Fruit fly (Drosophila melanogaster): ENCODE measurements around the gene BobA.
A peak's percentile ranks its signal among the peaks of the same experiment; 100 is the strongest.

Gene BobA

DNA sequence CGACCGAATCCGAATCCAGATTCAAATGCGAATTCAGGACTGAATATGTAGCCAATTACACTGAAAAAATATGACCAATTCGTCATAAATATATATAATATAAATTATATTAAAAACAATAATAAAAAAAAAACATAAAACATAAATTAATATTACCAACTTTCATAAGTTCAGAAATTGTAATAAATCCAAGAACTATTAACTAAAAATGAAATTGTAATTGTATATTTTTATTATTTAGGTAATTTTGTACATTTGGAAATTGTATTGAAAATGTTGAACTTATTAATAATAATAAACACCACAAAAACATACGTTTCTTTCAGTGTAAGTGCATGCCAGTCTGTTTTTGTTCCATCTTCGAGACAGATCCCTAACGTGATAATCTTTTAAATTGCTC is 15.1 kb upstream of the BobA start (continued):
- TF ChIP-seq CG4820 (GFP tag; optimal IDR thresholded peaks at IDR 0.05) = no peak
- no peak for TF ChIP-seq Lhr (GFP tag; optimal IDR thresholded peaks at IDR 0.05)
- TF ChIP-seq CG6765 (GFP tag; optimal IDR thresholded peaks at IDR 0.05) = no peak
- TF ChIP-seq bowl (GFP tag; IDR thresholded peaks at IDR 0.05) = no peak
- no peak for TF ChIP-seq twi (tag; optimal IDR thresholded peaks at IDR 0.05)
- TF ChIP-seq az2 (GFP tag; optimal IDR thresholded peaks at IDR 0.05) = peak; percentile 17
- no peak for TF ChIP-seq Sry-δ (GFP tag; optimal IDR thresholded peaks at IDR 0.05)
- TF ChIP-seq CG9609 (GFP tag; optimal IDR thresholded peaks at IDR 0.05) = no peak
- TF ChIP-seq CG12391 (tag; optimal IDR thresholded peaks at IDR 0.05) = peak; percentile 55
- peak; percentile 30 for TF ChIP-seq Chrac-16 (GFP tag; optimal IDR thresholded peaks at IDR 0.05)
- TF ChIP-seq sens (GFP tag) = peak; percentile 54
- no peak for TF ChIP-seq Nf-YC (tag; optimal IDR thresholded peaks at IDR 0.05)
- peak; percentile 81 for TF ChIP-seq CG10979 (tag; optimal IDR thresholded peaks at IDR 0.05)
- no peak for TF ChIP-seq btn (GFP tag; optimal IDR thresholded peaks at IDR 0.05)
- TF ChIP-seq CG32767 (GFP tag; IDR thresholded peaks at IDR 0.05) = no peak
- TF ChIP-seq Atf3 (GFP tag; optimal IDR thresholded peaks at IDR 0.05) = no peak
- no peak for TF ChIP-seq CG3838 (GFP tag; optimal IDR thresholded peaks at IDR 0.05)
- peak; percentile 45; the same call in 1 of the 3 replicates for TF ChIP-seq CG11695 (GFP tag; IDR thresholded peaks at IDR 0.05)
- TF ChIP-seq Usf (GFP tag; optimal IDR thresholded peaks at IDR 0.05) = no peak
- TF ChIP-seq CG33557 (GFP tag; optimal IDR thresholded peaks at IDR 0.05) = peak; percentile 61
- no peak for TF ChIP-seq lbe (GFP tag; optimal IDR thresholded peaks at IDR 0.05)
- no peak for TF ChIP-seq Doc2 (GFP tag; IDR thresholded peaks at IDR 0.05)
- no peak for TF ChIP-seq CG10654 (GFP tag; optimal IDR thresholded peaks at IDR 0.05)
- peak; percentile 6 for TF ChIP-seq CG6254 (GFP tag; optimal IDR thresholded peaks at IDR 0.05)
- no peak for TF ChIP-seq CG3163 (GFP tag; optimal IDR thresholded peaks at IDR 0.05)
- no peak for TF ChIP-seq MTF-1 (GFP tag; optimal IDR thresholded peaks at IDR 0.05; ENCODE audit: borderline replicate concordance)
- TF ChIP-seq Elba2 (GFP tag; optimal IDR thresholded peaks at IDR 0.05) = peak; percentile 56
- TF ChIP-seq Hr3 (GFP tag; optimal IDR thresholded peaks at IDR 0.05) = no peak
- no peak for TF ChIP-seq Drgx (GFP tag; IDR thresholded peaks at IDR 0.05)
- TF ChIP-seq CG12104 (GFP tag; optimal IDR thresholded peaks at IDR 0.05) = no peak
- no peak for TF ChIP-seq odd (GFP tag; optimal IDR thresholded peaks at IDR 0.05)
- TF ChIP-seq z (GFP tag; IDR thresholded peaks at IDR 0.05) = no peak
- TF ChIP-seq CG15601 (tag; optimal IDR thresholded peaks at IDR 0.05) = no peak
- TF ChIP-seq CG8281 (tag; optimal IDR thresholded peaks at IDR 0.05) = no peak
- TF ChIP-seq CG2712 (tag; optimal IDR thresholded peaks at IDR 0.05) = peak; percentile 83
- TF ChIP-seq CG17328 (GFP tag; IDR thresholded peaks at IDR 0.05) = 0 out of 2 replicates have a peak, but pooled peaks have one; percentile 47
- TF ChIP-seq CG4707 (GFP tag; optimal IDR thresholded peaks at IDR 0.05) = no peak
- no peak for TF ChIP-seq seq (GFP tag; IDR thresholded peaks at IDR 0.05)
- TF ChIP-seq Hr39 (optimal IDR thresholded peaks at IDR 0.05) = no peak
- TF ChIP-seq phol (tag; optimal IDR thresholded peaks at IDR 0.05) = peak; percentile 65
- no peak for TF ChIP-seq shn (GFP tag; optimal IDR thresholded peaks at IDR 0.05)
- peak; percentile 48 for TF ChIP-seq CG7556 (GFP tag; optimal IDR thresholded peaks at IDR 0.05)
- TF ChIP-seq Sox102F (GFP tag; optimal IDR thresholded peaks at IDR 0.05) = no peak
- no peak for TF ChIP-seq CG14667 (GFP tag; IDR thresholded peaks at IDR 0.05)
- TF ChIP-seq Sox100B (GFP tag; optimal IDR thresholded peaks at IDR 0.05) = peak; percentile 19
- no peak for TF ChIP-seq amos (GFP tag; IDR thresholded peaks at IDR 0.05; ENCODE audit: partially characterized antibody)
- TF ChIP-seq Bgb (GFP tag; IDR thresholded peaks at IDR 0.05; ENCODE audit: partially characterized antibody) = no peak
- peak; percentile 91 for TF ChIP-seq CG7271 (tag; optimal IDR thresholded peaks at IDR 0.05)
- no peak for TF ChIP-seq CG6813 (GFP tag; optimal IDR thresholded peaks at IDR 0.05)
- no peak for TF ChIP-seq Sin3A (optimal IDR thresholded peaks at IDR 0.05)
- TF ChIP-seq CG13624 (GFP tag; optimal IDR thresholded peaks at IDR 0.05) = no peak
- TF ChIP-seq CG1832 (GFP tag; optimal IDR thresholded peaks at IDR 0.05) = no peak
